Fruit fly (Drosophila melanogaster) whole organism, embryonic: ENCODE results near the gene CG9483.

Experiments
- Abd-B ChIP-seq: fragments of 200-800 bp; sonication (Bioruptor generic); optimal IDR thresholded peaks from 2 replicates; lab custom pipeline; 2018; ENCODE audit warnings: missing biosample characterization, mild to moderate bottlenecking, missing genetic modification characterization, moderate library complexity
- CG10462 ChIP-seq: fragments of 200-800 bp; sonication (Bioruptor generic); optimal IDR thresholded peaks from 2 replicates; lab custom pipeline; 2016; ENCODE audit warnings: missing biosample characterization, missing genetic modification characterization
- CG10654 ChIP-seq: fragments of 200-800 bp; sonication (Bioruptor generic); optimal IDR thresholded peaks from 2 replicates; lab custom pipeline; 2016; ENCODE audit warnings: missing biosample characterization, missing genetic modification characterization
- CG14710 ChIP-seq: fragments of 200-800 bp; sonication (Bioruptor generic); optimal IDR thresholded peaks from 3 replicates; lab custom pipeline; 2019; ENCODE audit warnings: missing biosample characterization, mild to moderate bottlenecking, missing genetic modification characterization, moderate library complexity
- CG14860 ChIP-seq: fragments of 200-800 bp; sonication (Bioruptor generic); IDR thresholded peaks from 3 replicates; pipeline ENCODE4 v1.3.6; 2022; ENCODE audit warnings: missing biosample characterization, missing genetic modification characterization; ENCODE audit not compliant: partially characterized antibody
- CG15479 ChIP-seq: fragments of 200-800 bp; sonication (Bioruptor generic); optimal IDR thresholded peaks from 3 replicates; lab custom pipeline; 2019; ENCODE audit warnings: missing biosample characterization, mild to moderate bottlenecking, missing genetic modification characterization, moderate library complexity
- CG17802 ChIP-seq: fragments of 200-800 bp; sonication (Bioruptor generic); optimal IDR thresholded peaks from 2 replicates; lab custom pipeline; 2018; ENCODE audit warnings: missing biosample characterization, mild to moderate bottlenecking, missing genetic modification characterization, moderate library complexity
- CG2199 ChIP-seq: fragments of 200-800 bp; sonication (Bioruptor generic); IDR thresholded peaks from 3 replicates; pipeline ENCODE4 v1.3.6; 2022; ENCODE audit warnings: missing biosample characterization, missing genetic modification characterization
- CG31365 ChIP-seq: fragments of 200-800 bp; sonication (Bioruptor generic); optimal IDR thresholded peaks from 2 replicates; lab custom pipeline; 2018; ENCODE audit warnings: missing biosample characterization, mild to moderate bottlenecking, missing genetic modification characterization
- CG32767 ChIP-seq: fragments of 200-800 bp; sonication (Bioruptor generic); IDR thresholded peaks from 2 replicates; pipeline ENCODE4 v1.3.6; 2022; ENCODE audit warnings: missing biosample characterization, missing genetic modification characterization
- CG6689 ChIP-seq: fragments of 200-800 bp; sonication (Bioruptor generic); IDR thresholded peaks from 2 replicates; pipeline ENCODE4 v1.3.6; 2022; ENCODE audit warnings: missing biosample characterization, missing genetic modification characterization
- CG7963 ChIP-seq: fragments of 200-800 bp; sonication (Bioruptor generic); IDR thresholded peaks from 3 replicates; pipeline ENCODE4 v1.3.6; 2022; ENCODE audit warnings: missing biosample characterization, missing genetic modification characterization; ENCODE audit not compliant: partially characterized antibody
- CG9797 ChIP-seq: fragments of 200-800 bp; sonication (Bioruptor generic); optimal IDR thresholded peaks from 3 replicates; lab custom pipeline; 2018; ENCODE audit warnings: missing biosample characterization, mild to moderate bottlenecking, missing genetic modification characterization
- CHES-1-like ChIP-seq: fragments of 200-800 bp; sonication (Bioruptor generic); optimal IDR thresholded peaks from 2 replicates; lab custom pipeline; 2016; ENCODE audit warnings: missing biosample characterization, missing genetic modification characterization
- Dbx ChIP-seq: fragments of 200-800 bp; sonication (Bioruptor generic); IDR thresholded peaks from 3 replicates; pipeline ENCODE4 v1.3.6; 2022; ENCODE audit warnings: missing biosample characterization, missing genetic modification characterization
- Dref ChIP-seq: fragments of 200-800 bp; sonication (Bioruptor generic); IDR thresholded peaks from 2 replicates; pipeline ENCODE4 v1.3.6; 2022; ENCODE audit warnings: missing biosample characterization, missing genetic modification characterization
- Optix ChIP-seq: fragments of 200-800 bp; sonication (Bioruptor generic); IDR thresholded peaks from 3 replicates; pipeline ENCODE4 v1.3.6; 2022; ENCODE audit warnings: missing biosample characterization, missing genetic modification characterization
- Spps ChIP-seq: fragments of 200-800 bp; sonication (Bioruptor generic); optimal IDR thresholded peaks from 2 replicates; lab custom pipeline; 2018; ENCODE audit warnings: missing biosample characterization, mild to moderate bottlenecking, missing genetic modification characterization
- Taf1 ChIP-seq: fragments of 200-800 bp; sonication (Bioruptor generic); IDR thresholded peaks from 2 replicates; pipeline ENCODE4 v1.3.6; 2022; ENCODE audit warnings: missing biosample characterization, missing genetic modification characterization
- Vsx1 ChIP-seq: fragments of 200-800 bp; sonication (Bioruptor generic); optimal IDR thresholded peaks from 2 replicates; lab custom pipeline; 2017; ENCODE audit warnings: missing biosample characterization, mild to moderate bottlenecking, missing genetic modification characterization, missing genetic modification reagents
- al ChIP-seq: fragments of 200-800 bp; sonication (Bioruptor generic); IDR thresholded peaks from 2 replicates; pipeline ENCODE4 v1.3.6; 2022; ENCODE audit warnings: missing biosample characterization, missing genetic modification characterization
- bab2 ChIP-seq: fragments of 200-800 bp; sonication (Bioruptor generic); optimal IDR thresholded peaks from 2 replicates; lab custom pipeline; 2016; ENCODE audit warnings: missing biosample characterization, missing genetic modification characterization
- cad ChIP-seq: fragments of >200 bp; optimal IDR thresholded peaks from 2 replicates; lab custom pipeline; 2017; ENCODE audit warnings: missing biosample characterization, missing genetic modification characterization
- chif ChIP-seq, 2 experiments: fragments of 200-800 bp; sonication (Bioruptor generic); optimal IDR thresholded peaks; 3 replicates each; lab custom pipeline; 2016; ENCODE audit warnings: missing biosample characterization in 2 of 2, missing genetic modification characterization in 2 of 2
- dan ChIP-seq: fragments of 200-800 bp; sonication (Bioruptor generic); IDR thresholded peaks from 2 replicates; pipeline ENCODE4 v1.3.6; 2022; ENCODE audit warnings: missing biosample characterization, missing genetic modification characterization
- fd96Cb ChIP-seq: fragments of 200-800 bp; sonication (Bioruptor generic); optimal IDR thresholded peaks from 2 replicates; lab custom pipeline; 2018; ENCODE audit warnings: missing biosample characterization, mild to moderate bottlenecking, missing genetic modification characterization, moderate library complexity
- fru ChIP-seq: fragments of >200 bp; optimal IDR thresholded peaks from 2 replicates; lab custom pipeline; 2017
- gce ChIP-seq: fragments of 200-800 bp; sonication (Bioruptor generic); IDR thresholded peaks from 3 replicates; pipeline ENCODE4 v1.3.6; 2022; ENCODE audit warnings: missing biosample characterization, missing genetic modification characterization
- gcm ChIP-seq: fragments of 200-800 bp; sonication (Bioruptor generic); optimal IDR thresholded peaks from 2 replicates; lab custom pipeline; 2019; ENCODE audit warnings: missing biosample characterization, mild to moderate bottlenecking, missing genetic modification characterization, moderate library complexity
- gro ChIP-seq: fragments of 200-800 bp; sonication (Bioruptor generic); optimal IDR thresholded peaks from 2 replicates; lab custom pipeline; 2016; ENCODE audit warnings: missing biosample characterization, missing genetic modification characterization
- inv ChIP-seq: fragments of 200-800 bp; sonication (Bioruptor generic); IDR thresholded peaks from 2 replicates; pipeline ENCODE4 v1.3.6; 2022; ENCODE audit warnings: missing biosample characterization, missing genetic modification characterization; ENCODE audit not compliant: partially characterized antibody
- oc ChIP-seq: fragments of 200-800 bp; sonication (Bioruptor generic); optimal IDR thresholded peaks from 2 replicates; lab custom pipeline; 2018; ENCODE audit warnings: missing biosample characterization, mild to moderate bottlenecking, missing genetic modification characterization, moderate library complexity
- prd ChIP-seq, 3 experiments: fragments of >200 bp in 2 of 3; fragments of 200-800 bp in 1 of 3; sonication (Bioruptor generic) in 1 of 3; optimal IDR thresholded peaks in 2 of 3; IDR thresholded peaks in 1 of 3; 2 replicates in 2 of 3; 3 replicates in 1 of 3; pipeline versions ENCODE4 v1.3.6 to Lab custom; 2017 to 2022; ENCODE audit warnings: missing biosample characterization in 1 of 3, missing genetic modification characterization in 1 of 3
- salm ChIP-seq: fragments of 200-800 bp; sonication (Bioruptor generic); optimal IDR thresholded peaks from 2 replicates; lab custom pipeline; 2018; ENCODE audit warnings: missing biosample characterization, mild to moderate bottlenecking, missing genetic modification characterization
- sens ChIP-seq: fragments of 200-800 bp; sonication (Bioruptor generic); peaks from one replicate; lab custom pipeline; 2016; ENCODE audit warnings: missing biosample characterization, missing genetic modification characterization
- shn ChIP-seq: fragments of 200-800 bp; sonication (Bioruptor generic); optimal IDR thresholded peaks from 3 replicates; lab custom pipeline; 2016; ENCODE audit warnings: missing biosample characterization, missing genetic modification characterization
- tll ChIP-seq, 2 experiments: fragments of 200-800 bp in 1 of 2; fragments of >200 bp in 1 of 2; sonication (Bioruptor generic) in 1 of 2; optimal IDR thresholded peaks; 2 replicates each; lab custom pipeline; 2017 to 2019; ENCODE audit warnings: missing biosample characterization in 2 of 2, missing genetic modification characterization in 2 of 2, mild to moderate bottlenecking in 1 of 2, moderate library complexity in 1 of 2
- tx ChIP-seq: fragments of 200-800 bp; sonication (Bioruptor generic); optimal IDR thresholded peaks from 2 replicates; lab custom pipeline; 2016; ENCODE audit warnings: missing biosample characterization, missing genetic modification characterization
- vfl ChIP-seq: fragments of 200-800 bp; sonication (Bioruptor generic); optimal IDR thresholded peaks from 2 replicates; lab custom pipeline; 2016; ENCODE audit warnings: missing biosample characterization, missing genetic modification characterization
- zen ChIP-seq: fragments of 200-800 bp; sonication (Bioruptor generic); optimal IDR thresholded peaks from 3 replicates; lab custom pipeline; 2018; ENCODE audit warnings: missing biosample characterization, mild to moderate bottlenecking, missing genetic modification characterization, moderate library complexity

The CG9483 gene

DNA sequence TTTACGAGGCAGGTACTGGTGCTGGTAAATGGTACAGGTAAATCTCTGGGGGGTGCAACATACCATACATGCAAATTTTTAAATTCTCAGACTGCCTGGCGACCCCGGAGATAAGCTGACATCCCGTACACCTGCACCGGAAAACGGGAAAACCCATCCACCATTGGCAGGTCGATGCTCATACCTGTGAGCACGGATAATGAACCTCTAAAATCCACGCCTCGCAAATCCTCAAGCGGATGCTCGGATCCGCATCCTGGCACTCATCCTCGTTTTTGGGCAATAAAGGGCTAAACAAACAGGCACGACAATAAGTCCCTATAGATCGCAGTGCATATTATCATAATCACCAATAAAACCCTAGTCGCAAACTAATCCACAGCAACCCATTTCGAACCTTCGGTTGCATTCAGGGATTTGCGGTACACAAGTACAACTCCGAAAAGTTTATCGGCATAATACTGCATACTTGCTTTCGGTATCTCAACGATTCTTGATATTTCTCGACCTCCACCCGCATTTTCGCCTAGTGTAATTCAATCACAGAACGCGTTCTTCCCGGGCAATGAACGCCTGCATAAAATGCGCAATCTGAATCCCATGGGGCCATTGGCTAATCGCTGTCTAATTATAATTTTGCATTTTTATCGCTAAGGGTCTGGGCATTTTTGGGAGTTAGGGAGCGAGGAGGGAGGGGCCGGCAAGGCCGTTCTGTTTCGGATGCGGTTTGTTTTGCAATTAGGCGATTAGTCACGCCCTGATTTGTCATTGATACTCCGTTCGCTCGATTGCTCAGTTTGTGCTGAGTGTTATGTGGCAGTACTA, 34.0 kb upstream of the CG9483 start:
- TF ChIP-seq CG7963 (GFP tag; lab: Robert Waterston, UW) = no peak
- TF ChIP-seq oc (tag; lab: Kevin White, UChicago) = no peak
- TF ChIP-seq Dref = no peak
- TF ChIP-seq CG32767 (GFP tag; lab: Robert Waterston, UW) = no peak
- TF ChIP-seq Vsx1 = no peak
- TF ChIP-seq gcm (GFP tag; lab: Kevin White, UChicago) = peak; percentile 96
- TF ChIP-seq CG10654 = no peak
- TF ChIP-seq CG31365 (tag; lab: Kevin White, UChicago) = no peak
- TF ChIP-seq Taf1 (GFP tag; lab: Robert Waterston, UW) = no peak
- TF ChIP-seq tll (GFP tag; optimal IDR thresholded peaks at IDR 0.05; lab: Kevin White, UChicago) = peak in 1 of 2 experiments; percentile 67
- TF ChIP-seq bab2 (GFP tag; lab: Kevin White, UChicago) = no peak
- TF ChIP-seq CG6689 (GFP tag; lab: Robert Waterston, UW) = no peak
- TF ChIP-seq tx (GFP tag; lab: Kevin White, UChicago) = no peak
- no peak for TF ChIP-seq Abd-B
- TF ChIP-seq chif (GFP tag; optimal IDR thresholded peaks at IDR 0.05; lab: Kevin White, UChicago) = no peak
- TF ChIP-seq Spps (tag; lab: Kevin White, UChicago) = no peak
- peak; percentile 91 for TF ChIP-seq CG15479
- peak; percentile 78 for TF ChIP-seq zen (tag; lab: Kevin White, UChicago)
- no peak for TF ChIP-seq CG10462 (GFP tag; lab: Kevin White, UChicago)
- TF ChIP-seq vfl (GFP tag; lab: Kevin White, UChicago) = no peak
- TF ChIP-seq CG2199 (GFP tag; lab: Robert Waterston, UW) = no peak
- TF ChIP-seq shn (GFP tag; lab: Kevin White, UChicago) = no peak
- no peak for TF ChIP-seq prd (optimal IDR thresholded peaks at IDR 0.05; lab: Kevin White, UChicago)
- peak; percentile 31; the same call in 2 of the 3 replicates for TF ChIP-seq prd (GFP tag; IDR thresholded peaks at IDR 0.05; lab: Robert Waterston, UW)
- TF ChIP-seq fd96Cb (tag; lab: Kevin White, UChicago) = no peak
- TF ChIP-seq Optix = no peak
- TF ChIP-seq al (GFP tag; lab: Robert Waterston, UW) = no peak
- no peak for TF ChIP-seq fru (lab: Kevin White, UChicago)
- no peak for TF ChIP-seq inv (GFP tag; lab: Robert Waterston, UW)
- TF ChIP-seq CHES-1-like (GFP tag; lab: Kevin White, UChicago) = no peak
- TF ChIP-seq CG9797 = no peak
- TF ChIP-seq gce = no peak
- no peak for TF ChIP-seq salm (tag; lab: Kevin White, UChicago)
- no peak for TF ChIP-seq CG17802 (tag; lab: Kevin White, UChicago)
- peak; percentile 80 for TF ChIP-seq cad
- TF ChIP-seq CG14710 (tag; lab: Kevin White, UChicago) = no peak
- TF ChIP-seq dan = no peak
- no peak for TF ChIP-seq Dbx
- TF ChIP-seq gro = no peak
- TF ChIP-seq CG14860 (GFP tag; lab: Robert Waterston, UW) = no peak
- TF ChIP-seq sens (GFP tag; lab: Kevin White, UChicago) = peak; percentile 11
